Worm (Caenorhabditis elegans): ENCODE measurements around the gene F21C10.4.
A peak's percentile ranks its signal among the peaks of the same experiment; 100 is the strongest.

The F21C10.4 gene

ce11 chrV:9163897-9164296 is 37.5 kb downstream of the F21C10.4 start (continued):
- TF ChIP-seq zag-1 (tag; optimal IDR thresholded peaks at IDR 0.05) (no peak), C34F6.9 (tag; optimal IDR thresholded peaks at IDR 0.05) (no peak), sem-4 (tag; optimal IDR thresholded peaks at IDR 0.05) (no peak), lin-39 (tag; optimal IDR thresholded peaks at IDR 0.05) (no peak), blmp-1 (tag; optimal IDR thresholded peaks at IDR 0.05; ENCODE audit: insufficient read depth) (peak; percentile 0), F13H6.1 (tag; optimal IDR thresholded peaks at IDR 0.05) (no peak), skn-1 (tag; optimal IDR thresholded peaks at IDR 0.05) (no peak), nhr-11 (tag; optimal IDR thresholded peaks at IDR 0.05) (no peak), elt-3 (tag; optimal IDR thresholded peaks at IDR 0.05) (no peak), crh-2 (tag; optimal IDR thresholded peaks at IDR 0.05) (peak; percentile 23), ztf-4 (tag; optimal IDR thresholded peaks at IDR 0.05) (peak; percentile 6), Y55F3AM.14 (GFP tag; optimal IDR thresholded peaks at IDR 0.05) (no peak), sma-3 (GFP tag; optimal IDR thresholded peaks at IDR 0.05) (peak; percentile 14), nhr-6 (tag; optimal IDR thresholded peaks at IDR 0.05) (no peak)

ce11 chrV:9165073-9165699 is 38.8 kb downstream of the F21C10.4 start, which contains the start of gene col-10:
Gene col-10, minus strand, starts transcription at chrV:9165307.
- TF ChIP-seq lin-11 (tag; optimal IDR thresholded peaks at IDR 0.05) (no peak), nhr-6 (tag; optimal IDR thresholded peaks at IDR 0.05) (no peak), blmp-1 (tag; optimal IDR thresholded peaks at IDR 0.05; ENCODE audit: insufficient read depth) (peak; percentile 5), skn-1 (tag; optimal IDR thresholded peaks at IDR 0.05) (no peak), fos-1 (tag; optimal IDR thresholded peaks at IDR 0.05) (peak; percentile 3), nhr-25 (tag; optimal IDR thresholded peaks at IDR 0.05) (peak; percentile 44), sma-3 (GFP tag; optimal IDR thresholded peaks at IDR 0.05) (peak; percentile 32), mbf-1 (tag; optimal IDR thresholded peaks at IDR 0.05) (no peak), R02D3.7 (tag; optimal IDR thresholded peaks at IDR 0.05) (no peak), snpc-4 (tag; optimal IDR thresholded peaks at IDR 0.05) (no peak), nhr-237 (tag; optimal IDR thresholded peaks at IDR 0.05) (no peak), nhr-129 (tag; optimal IDR thresholded peaks at IDR 0.05) (no peak), F13H6.1 (tag; optimal IDR thresholded peaks at IDR 0.05) (no peak), crh-2 (tag; optimal IDR thresholded peaks at IDR 0.05) (peak; percentile 47), lin-13 (GFP tag; optimal IDR thresholded peaks at IDR 0.05) (no peak), nhr-10 (tag; optimal IDR thresholded peaks at IDR 0.05) (no peak), sma-9 (GFP tag; optimal IDR thresholded peaks at IDR 0.05) (peak; percentile 39), sma-9 (tag; optimal IDR thresholded peaks at IDR 0.05) (no peak), ceh-16 (tag; optimal IDR thresholded peaks at IDR 0.05) (peak; percentile 31), gmeb-1 (tag; optimal IDR thresholded peaks at IDR 0.05) (no peak), C34F6.9 (tag; optimal IDR thresholded peaks at IDR 0.05) (no peak), unc-55 (GFP tag; optimal IDR thresholded peaks at IDR 0.05) (no peak), egl-27 (tag; optimal IDR thresholded peaks at IDR 0.05) (peak; percentile 19), ama-1 (optimal IDR thresholded peaks at IDR 0.05) (peak; percentile 91), nhr-11 (tag; optimal IDR thresholded peaks at IDR 0.05) (no peak)

- no peak for TF ChIP-seq nhr-237 (tag; optimal IDR thresholded peaks at IDR 0.05)
- TF ChIP-seq C34F6.9 (tag; optimal IDR thresholded peaks at IDR 0.05) = no peak
- no peak for TF ChIP-seq lin-11 (tag; optimal IDR thresholded peaks at IDR 0.05)
- TF ChIP-seq R02D3.7 (tag; optimal IDR thresholded peaks at IDR 0.05) = no peak
- TF ChIP-seq sma-3 (GFP tag; optimal IDR thresholded peaks at IDR 0.05) = no peak
- TF ChIP-seq dmd-4 (tag; optimal IDR thresholded peaks at IDR 0.05) = no peak
- TF ChIP-seq sma-9 (GFP tag; optimal IDR thresholded peaks at IDR 0.05) = peak; percentile 70
- no peak for TF ChIP-seq sma-9 (tag; optimal IDR thresholded peaks at IDR 0.05)
- TF ChIP-seq ama-1 (optimal IDR thresholded peaks at IDR 0.05) = no peak
- peak; percentile 44 for TF ChIP-seq nhr-25 (tag; optimal IDR thresholded peaks at IDR 0.05)
- no peak for TF ChIP-seq lin-39 (tag; optimal IDR thresholded peaks at IDR 0.05)
- no peak for TF ChIP-seq ztf-4 (tag; optimal IDR thresholded peaks at IDR 0.05)
- no peak for TF ChIP-seq nhr-12 (tag; optimal IDR thresholded peaks at IDR 0.05)
- TF ChIP-seq mdl-1 (tag; optimal IDR thresholded peaks at IDR 0.05) = no peak
- TF ChIP-seq ceh-16 (tag; optimal IDR thresholded peaks at IDR 0.05) = peak; percentile 58
- TF ChIP-seq F13H6.1 (tag; optimal IDR thresholded peaks at IDR 0.05) = no peak
- no peak for TF ChIP-seq elt-3 (tag; optimal IDR thresholded peaks at IDR 0.05)
- no peak for TF ChIP-seq mab-5 (tag; optimal IDR thresholded peaks at IDR 0.05)
- TF ChIP-seq alr-1 (tag; optimal IDR thresholded peaks at IDR 0.05) = no peak
- TF ChIP-seq blmp-1 (tag; optimal IDR thresholded peaks at IDR 0.05; ENCODE audit: insufficient read depth) = peak; percentile 37
- TF ChIP-seq nhr-6 (tag; optimal IDR thresholded peaks at IDR 0.05) = peak; percentile 8
- no peak for TF ChIP-seq skn-1 (tag; optimal IDR thresholded peaks at IDR 0.05)
- TF ChIP-seq nhr-77 (tag; optimal IDR thresholded peaks at IDR 0.05) = no peak
- TF ChIP-seq nhr-129 (tag; optimal IDR thresholded peaks at IDR 0.05) = peak; percentile 21
- no peak for TF ChIP-seq gmeb-1 (tag; optimal IDR thresholded peaks at IDR 0.05)
- no peak for TF ChIP-seq lsy-2 (tag; optimal IDR thresholded peaks at IDR 0.05)
- TF ChIP-seq unc-55 (GFP tag; optimal IDR thresholded peaks at IDR 0.05) = no peak
- TF ChIP-seq crh-2 (tag; optimal IDR thresholded peaks at IDR 0.05) = peak; percentile 18
Measured at ce11 chrV:9166306-9166705, 39.9 kb downstream of the F21C10.4 start.
